Worm (Caenorhabditis elegans) whole organism, young adult: ENCODE data around the gene R02F11.1.
A peak's percentile ranks its signal among the peaks of the same experiment; 100 is the strongest.

Experiments
- F23B12.7 ChIP-seq: sonication (generic microtip); optimal IDR thresholded peaks from 2 replicates; lab custom pipeline; 2017; ENCODE audit warnings: missing genetic modification characterization, mild to moderate bottlenecking, missing compliant biosample characterization, antibody characterized with exemption, moderate library complexity; ENCODE audit not compliant: insufficient read depth
- F39B2.1 ChIP-seq: fragments of 200-800 bp; sonication (Bioruptor generic); IDR thresholded peaks from 2 replicates; pipeline ENCODE4 v1.3.6; 2022; ENCODE audit warnings: missing genetic modification reagents, missing genetic modification characterization, missing compliant biosample characterization
- F52B5.7 ChIP-seq: sonication (generic microtip); optimal IDR thresholded peaks from 2 replicates; lab custom pipeline; 2016; ENCODE audit warnings: mild to moderate bottlenecking, missing genetic modification characterization, missing compliant biosample characterization
- K12H6.12 ChIP-seq: fragments of 200-800 bp; sonication (Bioruptor generic); optimal IDR thresholded peaks from 2 replicates; lab custom pipeline; 2018; ENCODE audit warnings: mild to moderate bottlenecking, missing genetic modification characterization, missing compliant biosample characterization
- Y53G8AR.9 ChIP-seq: fragments of 200-800 bp; sonication (Bioruptor generic); conservative IDR thresholded peaks from 2 replicates; pipeline ENCODE4 v1.3.6; 2022; ENCODE audit warnings: missing genetic modification reagents, missing genetic modification characterization, missing compliant biosample characterization
- Y67H2A.10 ChIP-seq: fragments of 200-800 bp; sonication (Bioruptor generic); conservative IDR thresholded peaks from 2 replicates; pipeline ENCODE4 v1.3.6; 2022; ENCODE audit warnings: missing genetic modification reagents, missing genetic modification characterization, missing compliant biosample characterization
- akir-1 ChIP-seq: fragments of 200-800 bp; sonication (Bioruptor generic); optimal IDR thresholded peaks from 2 replicates; lab custom pipeline; 2018; ENCODE audit warnings: mild to moderate bottlenecking, missing genetic modification characterization, moderate library complexity, missing compliant biosample characterization
- aptf-3 ChIP-seq: fragments of 200-800 bp; sonication (Bioruptor generic); IDR thresholded peaks from 2 replicates; pipeline ENCODE4 v1.3.6; 2022; ENCODE audit warnings: missing genetic modification characterization, missing compliant biosample characterization
- attf-3 ChIP-seq: fragments of 200-800 bp; sonication (Bioruptor generic); conservative IDR thresholded peaks from 2 replicates; pipeline ENCODE4 v1.3.6; 2022; ENCODE audit warnings: missing genetic modification reagents, missing genetic modification characterization, missing compliant biosample characterization
- bed-1 ChIP-seq: fragments of 200-800 bp; sonication (Bioruptor generic); IDR thresholded peaks from 2 replicates; pipeline ENCODE4 v1.3.6; 2022; ENCODE audit warnings: missing genetic modification reagents, missing genetic modification characterization, missing compliant biosample characterization
- ceh-100 ChIP-seq: fragments of 200-800 bp; sonication (Bioruptor generic); IDR thresholded peaks from 2 replicates; pipeline ENCODE4 v1.3.6; 2022; ENCODE audit warnings: missing genetic modification reagents, missing genetic modification characterization, missing compliant biosample characterization
- ceh-27 ChIP-seq: fragments of 200-800 bp; sonication (Bioruptor generic); optimal IDR thresholded peaks from 2 replicates; lab custom pipeline; 2018; ENCODE audit warnings: mild to moderate bottlenecking, missing genetic modification characterization, moderate library complexity, missing compliant biosample characterization
- ceh-58 ChIP-seq: fragments of 200-800 bp; sonication (Bioruptor generic); IDR thresholded peaks from 2 replicates; pipeline ENCODE4 v1.3.6; 2022; ENCODE audit warnings: missing genetic modification characterization, missing compliant biosample characterization
- ceh-91 ChIP-seq: fragments of 200-800 bp; sonication (Bioruptor generic); IDR thresholded peaks from 2 replicates; pipeline ENCODE4 v1.3.6; 2022; ENCODE audit warnings: missing genetic modification reagents, missing genetic modification characterization, missing compliant biosample characterization
- chd-7 ChIP-seq: sonication (generic microtip); optimal IDR thresholded peaks from 2 replicates; lab custom pipeline; 2016; ENCODE audit warnings: mild to moderate bottlenecking, missing genetic modification characterization, moderate library complexity, missing compliant biosample characterization
- dox-1 ChIP-seq: fragments of 200-800 bp; sonication (Bioruptor generic); IDR thresholded peaks from 2 replicates; pipeline ENCODE4 v1.3.6; 2022; ENCODE audit warnings: missing genetic modification reagents, missing genetic modification characterization, missing compliant biosample characterization
- egrh-3 ChIP-seq: fragments of 200-800 bp; sonication (Bioruptor generic); IDR thresholded peaks from 2 replicates; pipeline ENCODE4 v1.3.6; 2022; ENCODE audit warnings: missing genetic modification reagents, missing genetic modification characterization, missing compliant biosample characterization
- fkh-3 ChIP-seq: sonication (generic microtip); optimal IDR thresholded peaks from 2 replicates; lab custom pipeline; 2016; ENCODE audit warnings: mild to moderate bottlenecking, missing genetic modification characterization, missing compliant biosample characterization
- hlh-26 ChIP-seq: fragments of 200-800 bp; sonication (Bioruptor generic); conservative IDR thresholded peaks from 2 replicates; pipeline ENCODE4 v1.3.6; 2022; ENCODE audit warnings: missing genetic modification reagents, missing genetic modification characterization, missing compliant biosample characterization
- hmg-20 ChIP-seq: fragments of 200-800 bp; sonication (Bioruptor generic); IDR thresholded peaks from 2 replicates; pipeline ENCODE4 v1.3.6; 2022; ENCODE audit warnings: missing genetic modification reagents, missing genetic modification characterization, missing compliant biosample characterization
- mxl-1 ChIP-seq: sonication (generic microtip); optimal IDR thresholded peaks from 2 replicates; lab custom pipeline; 2016; ENCODE audit warnings: missing genetic modification characterization, missing compliant biosample characterization
- nhr-120 ChIP-seq: fragments of 200-800 bp; sonication (Bioruptor generic); IDR thresholded peaks from 2 replicates; pipeline ENCODE4 v1.3.6; 2022; ENCODE audit warnings: missing genetic modification characterization, missing compliant biosample characterization
- nhr-27 ChIP-seq: fragments of 200-800 bp; sonication (Bioruptor generic); optimal IDR thresholded peaks from 2 replicates; lab custom pipeline; 2018; ENCODE audit warnings: mild to moderate bottlenecking, missing genetic modification characterization, moderate library complexity, missing compliant biosample characterization
- pbrm-1 ChIP-seq: fragments of 200-800 bp; sonication (Bioruptor generic); IDR thresholded peaks from 2 replicates; pipeline ENCODE4 v1.3.6; 2022; ENCODE audit warnings: missing genetic modification reagents, missing genetic modification characterization, missing compliant biosample characterization
- rec-8 ChIP-seq, 2 experiments: sonication (generic microtip); optimal IDR thresholded peaks; 2 replicates each; lab custom pipeline; 2016; ENCODE audit warnings: mild to moderate bottlenecking in 2 of 2, missing genetic modification characterization in 2 of 2, missing genetic modification reagents in 2 of 2, missing genotype in 2 of 2, missing biosample characterization in 1 of 2, missing compliant biosample characterization in 1 of 2, moderate library complexity in 1 of 2
- rpc-1 ChIP-seq, 2 experiments: fragments of 150-350 bp in 1 of 2; sonication (generic microtip) in 1 of 2; optimal IDR thresholded peaks; 2 replicates each; lab custom pipeline; 2014 to 2018; ENCODE audit warnings: missing biosample characterization in 1 of 2, missing genetic modification characterization in 1 of 2, missing genetic modification reagents in 1 of 2, missing genotype in 1 of 2
- snpc-1.1 ChIP-seq: sonication (generic microtip); optimal IDR thresholded peaks from 2 replicates; lab custom pipeline; 2017; ENCODE audit warnings: missing genetic modification characterization, mild to moderate bottlenecking, missing compliant biosample characterization, antibody characterized with exemption, moderate library complexity, missing genotype, missing genetic modification reagents; ENCODE audit not compliant: insufficient read depth
- snpc-1.3 ChIP-seq: sonication (generic microtip); optimal IDR thresholded peaks from 2 replicates; lab custom pipeline; 2017; ENCODE audit warnings: missing genetic modification characterization, mild to moderate bottlenecking, missing compliant biosample characterization, antibody characterized with exemption, moderate library complexity, missing genotype, missing genetic modification reagents; ENCODE audit not compliant: insufficient read depth
- snpc-4 ChIP-seq, 5 experiments: fragments of 150-350 bp in 1 of 5; sonication (generic microtip) in 4 of 5; optimal IDR thresholded peaks; 2 replicates each; lab custom pipeline; 2014 to 2018; ENCODE audit warnings: missing genetic modification characterization in 5 of 5, missing biosample characterization in 3 of 5, antibody characterized with exemption in 2 of 5, mild to moderate bottlenecking in 2 of 5, missing compliant biosample characterization in 2 of 5, missing genotype in 2 of 5, moderate library complexity in 2 of 5, missing genetic modification reagents in 1 of 5
- tbx-9 ChIP-seq: sonication (generic microtip); optimal IDR thresholded peaks from 2 replicates; lab custom pipeline; 2016; ENCODE audit warnings: borderline replicate concordance, missing genetic modification characterization, inconsistent platforms, missing compliant biosample characterization
- unc-130 ChIP-seq: sonication (generic microtip); optimal IDR thresholded peaks from 2 replicates; lab custom pipeline; 2016; ENCODE audit warnings: missing genetic modification reagents, missing genetic modification characterization, missing compliant biosample characterization
- zfh-2 ChIP-seq: fragments of 200-800 bp; sonication (Bioruptor generic); conservative IDR thresholded peaks from 2 replicates; pipeline ENCODE4 v1.3.6; 2022; ENCODE audit warnings: missing genetic modification reagents, missing genetic modification characterization, missing compliant biosample characterization
- ztf-28 ChIP-seq: fragments of 200-800 bp; sonication (Bioruptor generic); IDR thresholded peaks from 2 replicates; pipeline ENCODE4 v1.3.6; 2022; ENCODE audit warnings: missing genetic modification reagents, missing genetic modification characterization, missing compliant biosample characterization
- ztf-3 ChIP-seq: fragments of 200-800 bp; sonication (Bioruptor generic); optimal IDR thresholded peaks from 2 replicates; lab custom pipeline; 2018; ENCODE audit warnings: mild to moderate bottlenecking, missing genetic modification characterization, missing compliant biosample characterization

Gene R02F11.1

DNA sequence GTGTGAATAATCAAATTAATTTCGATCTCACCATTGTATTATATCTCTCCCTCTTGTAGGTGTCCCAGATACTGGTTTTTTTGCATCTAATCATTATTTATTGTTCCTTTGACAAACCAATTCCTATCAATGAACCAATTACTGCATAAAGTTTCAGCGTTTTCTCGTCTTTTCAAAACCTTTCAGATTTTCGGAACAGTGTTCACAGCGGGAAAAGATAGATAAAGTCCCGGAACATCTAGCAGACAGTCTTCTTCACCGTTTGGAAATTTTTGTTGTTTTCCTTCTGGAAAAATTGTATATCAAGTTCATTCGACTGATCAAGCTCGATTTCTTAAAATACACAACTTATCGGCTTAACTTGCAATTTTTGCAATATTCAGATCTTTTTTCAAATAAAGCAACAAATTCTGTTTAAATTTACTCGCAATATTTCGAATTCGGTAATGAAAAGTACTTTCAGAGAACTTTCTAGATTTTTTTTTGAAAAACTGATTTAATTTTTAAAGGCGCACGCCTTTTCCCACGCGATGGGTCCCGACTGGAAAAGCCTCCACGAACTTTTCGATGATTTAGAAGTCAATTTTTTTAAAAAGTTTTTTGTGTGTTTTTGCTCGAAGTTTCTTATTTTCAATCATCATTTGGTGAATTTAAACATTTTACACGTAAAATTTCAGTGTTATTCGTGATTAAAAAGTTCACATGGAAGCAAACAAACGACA, 45.4 kb upstream of the R02F11.1 start, which contains the start of gene pgl-3 (continued):
- peak; percentile 11 for TF ChIP-seq unc-130 (GFP tag; lab: Kevin White, UChicago)
- TF ChIP-seq dox-1 (GFP tag; lab: Robert Waterston, UW): no peak
- no peak for TF ChIP-seq ceh-58 (GFP tag; lab: Robert Waterston, UW)
- TF ChIP-seq bed-1 (GFP tag; lab: Robert Waterston, UW): no peak
- TF ChIP-seq F52B5.7 (tag; lab: Kevin White, UChicago): no peak
- TF ChIP-seq aptf-3 (GFP tag; lab: Robert Waterston, UW): no peak
- TF ChIP-seq zfh-2 (GFP tag; lab: Robert Waterston, UW): no peak
- no peak for TF ChIP-seq tbx-9
- TF ChIP-seq attf-3: no peak
- TF ChIP-seq fkh-3 (tag; lab: Kevin White, UChicago): no peak
- no peak for TF ChIP-seq nhr-27 (tag; lab: Kevin White, UChicago)
- peak; percentile 24 for TF ChIP-seq snpc-4 (GFP tag; optimal IDR thresholded peaks at IDR 0.05; lab: Kevin White, UChicago)
- no peak for TF ChIP-seq snpc-4 (tag; optimal IDR thresholded peaks at IDR 0.05; lab: Kevin White, UChicago)
- peak; percentile 18 for TF ChIP-seq snpc-1.1
- no peak for TF ChIP-seq ztf-3 (GFP tag; lab: Kevin White, UChicago)
- TF ChIP-seq ceh-100 (GFP tag; lab: Robert Waterston, UW): no peak
- peak; percentile 20 for TF ChIP-seq snpc-1.3 (tag; lab: Kevin White, UChicago)
- TF ChIP-seq ceh-91: peak; percentile 45; the same call in 1 of the 2 replicates
- no peak for TF ChIP-seq mxl-1 (tag; lab: Kevin White, UChicago)
- peak; percentile 73 for TF ChIP-seq F39B2.1 (GFP tag; lab: Robert Waterston, UW)
- no peak for TF ChIP-seq ztf-28 (GFP tag; lab: Robert Waterston, UW)
- no peak for TF ChIP-seq K12H6.12
- no peak for TF ChIP-seq nhr-120 (GFP tag; lab: Robert Waterston, UW)
- TF ChIP-seq hlh-26 (GFP tag; lab: Robert Waterston, UW): no peak
- no peak for TF ChIP-seq pbrm-1 (GFP tag; lab: Robert Waterston, UW)
- TF ChIP-seq rpc-1 (optimal IDR thresholded peaks at IDR 0.05; lab: Kevin White, UChicago): no peak
- no peak for TF ChIP-seq rpc-1 (tag; optimal IDR thresholded peaks at IDR 0.05; lab: Kevin White, UChicago)
- no peak for TF ChIP-seq akir-1 (GFP tag; lab: Kevin White, UChicago)
- no peak for TF ChIP-seq rec-8 (tag; optimal IDR thresholded peaks at IDR 0.05; lab: Kevin White, UChicago)
- TF ChIP-seq ceh-27 (GFP tag; lab: Kevin White, UChicago): no peak
- TF ChIP-seq Y67H2A.10 (GFP tag; lab: Robert Waterston, UW): no peak
- TF ChIP-seq chd-7 (tag; lab: Kevin White, UChicago): no peak

DNA sequence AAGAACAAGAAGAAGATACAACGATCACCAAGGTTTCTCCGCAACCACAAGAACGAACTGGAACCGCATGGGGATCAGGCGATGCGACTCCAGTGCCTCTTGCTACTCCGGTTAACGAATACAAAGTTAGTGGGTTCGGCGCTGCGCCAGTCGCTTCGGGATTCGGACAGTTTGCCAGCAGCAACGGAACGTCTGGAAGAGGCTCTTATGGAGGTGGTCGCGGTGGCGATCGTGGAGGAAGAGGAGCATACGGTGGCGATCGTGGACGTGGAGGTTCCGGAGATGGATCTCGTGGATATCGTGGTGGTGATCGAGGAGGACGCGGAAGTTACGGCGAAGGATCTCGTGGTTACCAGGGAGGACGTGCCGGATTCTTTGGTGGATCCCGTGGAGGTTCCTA, 42.9 kb upstream of the R02F11.1 start:
- TF ChIP-seq Y53G8AR.9 (GFP tag; lab: Robert Waterston, UW): 0 out of 2 replicates have a peak, but pooled peaks have one; percentile 56
- TF ChIP-seq F23B12.7 (tag; lab: Kevin White, UChicago): no peak
- peak; percentile 39; the same call in 1 of the 2 replicates for TF ChIP-seq egrh-3 (GFP tag; lab: Robert Waterston, UW)
- 0 out of 2 replicates have a peak, but pooled peaks have one; percentile 14 for TF ChIP-seq hmg-20 (GFP tag; lab: Robert Waterston, UW)
- TF ChIP-seq, all 124 proteins: peak for 3
